Worm (Caenorhabditis elegans) whole organism, L1 larva: Measurements from ENCODE around the gene dhhc-8.

ENCODE experiments used
- C04F5.9 ChIP-seq: sonication (generic microtip); optimal IDR thresholded peaks from 2 replicates; lab custom pipeline; 2016; ENCODE audit warnings: missing genetic modification characterization, missing compliant biosample characterization
- C16A3.4 ChIP-seq: fragments of 150-350 bp; optimal IDR thresholded peaks from 2 replicates; lab custom pipeline; 2014; ENCODE audit warnings: missing biosample characterization, missing genetic modification characterization
- alr-1 ChIP-seq: fragments of 200-800 bp; sonication (Bioruptor generic); optimal IDR thresholded peaks from 2 replicates; lab custom pipeline; 2018; ENCODE audit warnings: borderline replicate concordance, mild to moderate bottlenecking, missing genetic modification characterization, missing compliant biosample characterization
- ces-1 ChIP-seq: fragments of 150-350 bp; optimal IDR thresholded peaks from 2 replicates; lab custom pipeline; 2014; ENCODE audit warnings: missing biosample characterization, missing genetic modification reagents, missing genetic modification characterization
- dpl-1 ChIP-seq, 3 experiments: fragments of 150-350 bp in 2 of 3; sonication (generic microtip) in 1 of 3; optimal IDR thresholded peaks; 2 replicates each; lab custom pipeline; 2014 to 2017; ENCODE audit warnings: missing biosample characterization in 3 of 3, missing genetic modification characterization in 3 of 3, missing genetic modification reagents in 3 of 3
- dsc-1 ChIP-seq: sonication (generic microtip); optimal IDR thresholded peaks from 2 replicates; lab custom pipeline; 2016; ENCODE audit warnings: mild to moderate bottlenecking, missing genetic modification characterization, missing compliant biosample characterization
- efl-1 ChIP-seq, 4 experiments: fragments of 150-350 bp; optimal IDR thresholded peaks in 3 of 4; peaks in 1 of 4; 1 replicate in 1 of 4; 2 replicates in 3 of 4; lab custom pipeline; 2014; ENCODE audit warnings: missing biosample characterization in 2 of 4, missing genetic modification characterization in 2 of 4, missing genetic modification reagents in 2 of 4
- efl-3 ChIP-seq: fragments of 200-800 bp; sonication (Bioruptor generic); optimal IDR thresholded peaks from 2 replicates; lab custom pipeline; 2018; ENCODE audit warnings: mild to moderate bottlenecking, missing genetic modification characterization, missing compliant biosample characterization
- egl-13 ChIP-seq: sonication (generic microtip); optimal IDR thresholded peaks from 2 replicates; lab custom pipeline; 2016; ENCODE audit warnings: missing genotype, missing genetic modification reagents, missing genetic modification characterization, missing compliant biosample characterization
- egl-27 ChIP-seq, 2 experiments: fragments of 150-350 bp in 1 of 2; sonication (generic microtip); optimal IDR thresholded peaks; 3 replicates each; lab custom pipeline; 2017 to 2018; ENCODE audit warnings: missing biosample characterization in 2 of 2, missing genetic modification characterization in 2 of 2, missing genetic modification reagents in 2 of 2
- fkh-10 ChIP-seq: sonication (generic microtip); optimal IDR thresholded peaks from 2 replicates; lab custom pipeline; 2017; ENCODE audit warnings: missing biosample characterization, missing genetic modification reagents, missing genetic modification characterization
- isw-1 ChIP-seq: fragments of 200-800 bp; sonication (Bioruptor generic); IDR thresholded peaks from 2 replicates; pipeline ENCODE4 v1.3.6; 2022; ENCODE audit warnings: missing genetic modification characterization, missing compliant biosample characterization
- jun-1 ChIP-seq: fragments of 150-350 bp; optimal IDR thresholded peaks from 2 replicates; lab custom pipeline; 2014; ENCODE audit warnings: missing biosample characterization, missing genetic modification reagents, missing genetic modification characterization
- lin-13 ChIP-seq: fragments of 150-350 bp; optimal IDR thresholded peaks from 2 replicates; lab custom pipeline; 2014; ENCODE audit warnings: missing biosample characterization, missing genetic modification reagents, missing genetic modification characterization
- lin-35 ChIP-seq, 2 experiments: fragments of 150-350 bp; optimal IDR thresholded peaks; 2 replicates each; lab custom pipeline; 2014; ENCODE audit warnings: missing biosample characterization in 2 of 2, missing genetic modification characterization in 2 of 2, missing genetic modification reagents in 2 of 2
- lin-39 ChIP-seq: fragments of 150-350 bp; optimal IDR thresholded peaks from 2 replicates; lab custom pipeline; 2014; ENCODE audit warnings: missing biosample characterization, missing genetic modification reagents, missing genetic modification characterization
- lsy-2 ChIP-seq, 2 experiments: fragments of 150-350 bp; optimal IDR thresholded peaks; 2 replicates each; lab custom pipeline; 2014; ENCODE audit warnings: missing biosample characterization in 2 of 2, missing genetic modification characterization in 2 of 2
- mep-1 ChIP-seq: fragments of 150-350 bp; optimal IDR thresholded peaks from 2 replicates; lab custom pipeline; 2014; ENCODE audit warnings: missing biosample characterization, missing genetic modification characterization
- nhr-11 ChIP-seq: fragments of 150-350 bp; optimal IDR thresholded peaks from 2 replicates; lab custom pipeline; 2014; ENCODE audit warnings: missing biosample characterization, missing genetic modification characterization
- nhr-12 ChIP-seq: sonication (generic microtip); optimal IDR thresholded peaks from 2 replicates; lab custom pipeline; 2017; ENCODE audit warnings: missing biosample characterization, missing genetic modification characterization
- nhr-71 ChIP-seq: sonication (generic microtip); optimal IDR thresholded peaks from 2 replicates; lab custom pipeline; 2016; ENCODE audit warnings: mild to moderate bottlenecking, missing genetic modification characterization, moderate library complexity, missing compliant biosample characterization
- nhr-76 ChIP-seq: sonication (generic microtip); optimal IDR thresholded peaks from 2 replicates; lab custom pipeline; 2017; ENCODE audit warnings: missing biosample characterization, missing genetic modification characterization
- pax-3 ChIP-seq: fragments of 200-800 bp; sonication (Bioruptor generic); optimal IDR thresholded peaks from 2 replicates; lab custom pipeline; 2018; ENCODE audit warnings: mild to moderate bottlenecking, missing genetic modification characterization, moderate library complexity, missing compliant biosample characterization
- pqm-1 ChIP-seq: sonication (generic microtip); optimal IDR thresholded peaks from 3 replicates; lab custom pipeline; 2017; ENCODE audit warnings: missing biosample characterization, missing genetic modification characterization
- rnt-1 ChIP-seq: sonication (generic microtip); optimal IDR thresholded peaks from 2 replicates; lab custom pipeline; 2016; ENCODE audit warnings: mild to moderate bottlenecking, missing genetic modification characterization, moderate library complexity, missing compliant biosample characterization
- sox-4 ChIP-seq: sonication (generic microtip); optimal IDR thresholded peaks from 2 replicates; lab custom pipeline; 2016; ENCODE audit warnings: missing genetic modification characterization, missing compliant biosample characterization
- sptf-1 ChIP-seq: fragments of 150-350 bp; optimal IDR thresholded peaks from 2 replicates; lab custom pipeline; 2014; ENCODE audit warnings: missing biosample characterization, missing genetic modification characterization
- sup-37 ChIP-seq: fragments of 200-800 bp; sonication (Bioruptor generic); optimal IDR thresholded peaks from 2 replicates; lab custom pipeline; 2018; ENCODE audit warnings: mild to moderate bottlenecking, missing genetic modification characterization, missing compliant biosample characterization
- tbx-2 ChIP-seq: sonication (generic microtip); optimal IDR thresholded peaks from 2 replicates; lab custom pipeline; 2016; ENCODE audit warnings: missing genetic modification characterization, missing compliant biosample characterization
- unc-30 ChIP-seq: sonication (generic microtip); optimal IDR thresholded peaks from 2 replicates; lab custom pipeline; 2017; ENCODE audit warnings: missing biosample characterization, missing genetic modification characterization
- unc-62 ChIP-seq: fragments of 150-350 bp; optimal IDR thresholded peaks from 2 replicates; lab custom pipeline; 2014; ENCODE audit warnings: missing biosample characterization, missing genetic modification reagents, missing genetic modification characterization
- unc-98 ChIP-seq: fragments of 200-800 bp; sonication (Bioruptor generic); IDR thresholded peaks from 2 replicates; pipeline ENCODE4 v1.3.6; 2022; ENCODE audit warnings: missing genetic modification characterization, missing compliant biosample characterization
- xbp-1 ChIP-seq: sonication (generic microtip); optimal IDR thresholded peaks from 2 replicates; lab custom pipeline; 2016; ENCODE audit warnings: missing genetic modification characterization, missing compliant biosample characterization
- zip-4 ChIP-seq: fragments of 200-800 bp; sonication (Bioruptor generic); optimal IDR thresholded peaks from 2 replicates; lab custom pipeline; 2018; ENCODE audit warnings: mild to moderate bottlenecking, missing genetic modification characterization, moderate library complexity, missing compliant biosample characterization
- ztf-11 ChIP-seq, 2 experiments: sonication (generic microtip); optimal IDR thresholded peaks; 2 replicates each; lab custom pipeline; 2016 to 2017; ENCODE audit warnings: missing genetic modification characterization in 2 of 2, missing biosample characterization in 1 of 2, missing compliant biosample characterization in 1 of 2

dhhc-8 gene

DNA sequence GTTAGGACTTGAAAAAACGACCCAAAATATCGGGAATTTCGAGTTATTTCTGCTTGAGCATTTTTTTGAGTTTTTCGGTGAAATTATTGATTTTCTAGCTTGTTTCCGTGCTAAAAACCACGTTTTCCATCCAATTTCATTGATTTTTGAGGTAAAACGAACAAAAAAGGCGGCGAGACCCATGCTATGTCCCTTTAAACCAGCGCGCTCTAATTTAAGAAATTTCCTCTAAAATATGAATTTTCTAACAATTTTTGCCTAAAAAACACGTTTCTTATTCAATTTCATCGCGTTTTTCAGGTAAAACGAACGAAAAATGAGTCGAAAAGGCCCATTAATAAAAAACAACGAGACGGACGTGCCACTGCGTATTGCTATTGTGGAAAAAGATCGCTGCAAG lies 46.1 kb downstream of the dhhc-8 start, which contains the start of gene abce-1:
Gene abce-1, plus strand, starts transcription at position 301 of the 400 bp plus-strand sequence.
- TF ChIP-seq sup-37 (GFP tag; lab: Kevin White, UChicago) (no peak), unc-30 (tag; lab: Kevin White, UChicago) (no peak), C16A3.4 (tag; lab: Kevin White, UChicago) (no peak), nhr-12 (tag; lab: Kevin White, UChicago) (no peak), alr-1 (no peak), isw-1 (GFP tag; lab: Robert Waterston, UW) (no peak), unc-98 (GFP tag; lab: Robert Waterston, UW) (no peak), ztf-11 (tag; optimal IDR thresholded peaks at IDR 0.05; lab: Kevin White, UChicago) (no peak), sptf-1 (tag; lab: Kevin White, UChicago) (no peak), nhr-71 (no peak), egl-13 (tag; lab: Kevin White, UChicago) (no peak), lin-13 (GFP tag; lab: Kevin White, UChicago) (no peak)

DNA sequence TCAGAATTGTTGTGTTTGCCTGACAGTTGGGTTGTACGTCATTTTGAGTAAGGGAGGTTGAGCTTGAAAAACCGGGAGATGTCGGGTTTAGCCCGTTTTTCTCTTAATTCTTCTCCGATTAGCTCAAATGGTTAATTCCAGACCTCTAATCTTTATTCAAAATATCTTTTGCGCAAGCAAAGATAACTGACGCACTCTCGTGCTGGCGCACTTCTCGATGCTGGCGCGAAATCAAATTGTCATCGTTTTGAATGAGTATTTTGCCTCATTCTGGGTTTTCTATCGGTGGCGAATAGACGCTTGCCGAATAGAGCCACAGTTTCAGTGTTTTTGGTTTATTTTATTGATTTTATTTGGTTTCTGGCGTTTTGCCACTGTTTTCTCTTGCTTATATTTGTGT lies 53.2 kb downstream of the dhhc-8 start:
- no peak for TF ChIP-seq nhr-71
- peak in 1 of 2 experiments; percentile 21 for TF ChIP-seq lsy-2 (tag; optimal IDR thresholded peaks at IDR 0.05; lab: Kevin White, UChicago)
- TF ChIP-seq isw-1 (GFP tag; lab: Robert Waterston, UW), result peak; percentile 13; the same call in 1 of the 2 replicates
- no peak for TF ChIP-seq fkh-10 (GFP tag; lab: Kevin White, UChicago)
- peak; percentile 66 to 78 for TF ChIP-seq efl-1 (optimal IDR thresholded peaks at IDR 0.05; lab: Kevin White, UChicago)
- TF ChIP-seq efl-1 (GFP tag; optimal IDR thresholded peaks at IDR 0.05 in 1 of 2; lab: Kevin White, UChicago), result peak; percentile 63 to 97
- TF ChIP-seq pax-3 (tag; lab: Kevin White, UChicago), result peak; percentile 18
- peak; percentile 54 to 74 (median 71) for TF ChIP-seq dpl-1 (GFP tag; optimal IDR thresholded peaks at IDR 0.05; lab: Kevin White, UChicago)
- no peak for TF ChIP-seq egl-27 (tag; optimal IDR thresholded peaks at IDR 0.05; lab: Kevin White, UChicago)
- no peak for TF ChIP-seq xbp-1 (tag; lab: Kevin White, UChicago)
- no peak for TF ChIP-seq nhr-11 (tag; lab: Kevin White, UChicago)
- TF ChIP-seq lin-35 (GFP tag; optimal IDR thresholded peaks at IDR 0.05; lab: Kevin White, UChicago), result peak; percentile 43 to 81
- TF ChIP-seq rnt-1 (tag; lab: Kevin White, UChicago), result no peak
- TF ChIP-seq tbx-2 (tag; lab: Kevin White, UChicago), result peak; percentile 15

DNA sequence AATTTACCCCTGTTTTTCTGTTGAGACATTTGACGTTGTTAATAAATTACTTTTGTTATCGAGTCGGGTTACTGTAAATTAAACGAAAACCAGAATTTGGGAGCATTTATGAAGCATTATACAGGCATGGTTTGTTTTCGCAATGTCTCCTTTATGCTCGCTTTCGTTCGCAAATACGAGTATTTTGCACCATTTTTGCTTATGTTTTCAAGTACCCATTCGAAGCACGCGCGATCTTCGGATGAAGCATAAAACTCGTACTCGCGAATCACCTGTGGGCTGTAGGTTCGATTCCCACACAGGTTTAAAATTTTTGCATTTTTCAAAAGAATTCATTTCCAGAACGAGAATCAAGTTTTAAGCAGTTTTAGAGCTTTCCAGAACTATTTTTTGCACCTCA lies 57.5 kb downstream of the dhhc-8 start:
- TF ChIP-seq efl-3 (GFP tag; lab: Kevin White, UChicago) (no peak), ces-1 (GFP tag; lab: Kevin White, UChicago) (no peak), C04F5.9 (tag; lab: Kevin White, UChicago) (no peak), zip-4 (no peak), sox-4 (no peak), ztf-11 (tag; optimal IDR thresholded peaks at IDR 0.05; lab: Kevin White, UChicago) (no peak), nhr-76 (tag; lab: Kevin White, UChicago) (no peak), jun-1 (no peak), unc-62 (no peak), fkh-10 (GFP tag; lab: Kevin White, UChicago) (no peak), sptf-1 (tag; lab: Kevin White, UChicago) (no peak), lin-39 (tag; lab: Kevin White, UChicago) (no peak), mep-1 (tag; lab: Kevin White, UChicago) (no peak), dsc-1 (tag; lab: Kevin White, UChicago) (no peak), pqm-1 (tag; lab: Kevin White, UChicago) (no peak)
